Fruit fly (Drosophila melanogaster) whole organism, wandering third instar larva: Measurements from ENCODE around the gene klar.

Experiments used
- Abd-B ChIP-seq: fragments of >200 bp; optimal IDR thresholded peaks from 2 replicates; lab custom pipeline; 2017; ENCODE audit warnings: missing biosample characterization, missing genetic modification characterization
- CG32264 ChIP-seq: fragments of 200-800 bp; sonication (Bioruptor generic); optimal IDR thresholded peaks from 2 replicates; lab custom pipeline; 2016; ENCODE audit warnings: missing biosample characterization, missing genetic modification characterization
- CrebA ChIP-seq: fragments of 200-800 bp; sonication (Bioruptor generic); optimal IDR thresholded peaks from 2 replicates; lab custom pipeline; 2016; ENCODE audit warnings: missing biosample characterization, mild to moderate bottlenecking, missing genetic modification characterization, borderline replicate concordance
- Dfd ChIP-seq: fragments of >200 bp; optimal IDR thresholded peaks from 2 replicates; lab custom pipeline; 2017; ENCODE audit warnings: missing biosample characterization, missing genetic modification characterization
- Hnf4 ChIP-seq: fragments of 200-800 bp; sonication (Bioruptor generic); optimal IDR thresholded peaks from 2 replicates; lab custom pipeline; 2016; ENCODE audit warnings: missing biosample characterization, mild to moderate bottlenecking, missing genetic modification characterization
- Hr83 ChIP-seq: fragments of 200-300 bp; sonication (Bioruptor generic); optimal IDR thresholded peaks from 2 replicates; lab custom pipeline; 2016; ENCODE audit warnings: missing biosample characterization, mild to moderate bottlenecking, missing genetic modification characterization, moderate library complexity; ENCODE audit not compliant: poor library complexity, severe bottlenecking
- Jra ChIP-seq: sonication (Bioruptor generic); optimal IDR thresholded peaks from 2 replicates; lab custom pipeline; 2016; ENCODE audit warnings: missing biosample characterization, missing genetic modification characterization
- Mio ChIP-seq: sonication (Bioruptor generic); optimal IDR thresholded peaks from 2 replicates; lab custom pipeline; 2016; ENCODE audit warnings: missing biosample characterization, missing genetic modification characterization
- Myc ChIP-seq: fragments of >200 bp; optimal IDR thresholded peaks from 2 replicates; lab custom pipeline; 2017
- N ChIP-seq: fragments of >200 bp; optimal IDR thresholded peaks from 2 replicates; lab custom pipeline; 2018; ENCODE audit warnings: missing biosample characterization, missing external identifiers, missing genetic modification characterization
- OdsH ChIP-seq: fragments of 200-800 bp; sonication (Bioruptor generic); optimal IDR thresholded peaks from 2 replicates; lab custom pipeline; 2016; ENCODE audit warnings: missing biosample characterization, mild to moderate bottlenecking, missing genetic modification characterization
- Rel ChIP-seq, 2 experiments: fragments of 200-800 bp; sonication (Bioruptor generic) in 1 of 2; optimal IDR thresholded peaks; 2 replicates in 1 of 2; 3 replicates in 1 of 2; lab custom pipeline; 2016 to 2019; ENCODE audit warnings: mild to moderate bottlenecking in 2 of 2, missing biosample characterization in 2 of 2, missing genetic modification characterization in 2 of 2, moderate library complexity in 1 of 2
- Sp1 ChIP-seq: fragments of 200-800 bp; sonication (Bioruptor generic); optimal IDR thresholded peaks from 3 replicates; lab custom pipeline; 2019; ENCODE audit warnings: missing biosample characterization, mild to moderate bottlenecking, missing genetic modification characterization, moderate library complexity
- Vsx2 ChIP-seq: fragments of 200-300, 225-300 bp; sonication (Bioruptor generic); optimal IDR thresholded peaks from 2 replicates; lab custom pipeline; 2018; ENCODE audit warnings: missing biosample characterization, missing genetic modification characterization; ENCODE audit not compliant: partially characterized antibody
- br ChIP-seq: fragments of 200-800 bp; sonication (Bioruptor generic); optimal IDR thresholded peaks from 2 replicates; lab custom pipeline; 2016; ENCODE audit warnings: missing biosample characterization, missing genetic modification characterization
- brk ChIP-seq: fragments of 200-800 bp; sonication (Bioruptor generic); optimal IDR thresholded peaks from 2 replicates; lab custom pipeline; 2016; ENCODE audit warnings: missing biosample characterization, mild to moderate bottlenecking, missing genetic modification characterization
- dl ChIP-seq, 2 experiments: fragments of 175-275, 200-275 bp in 1 of 2; fragments of 200-275 bp in 1 of 2; sonication (Bioruptor generic); optimal IDR thresholded peaks; lab custom pipeline; 2018; ENCODE audit warnings: mild to moderate bottlenecking in 2 of 2, missing biosample characterization in 2 of 2, missing genetic modification characterization in 2 of 2, moderate library complexity in 2 of 2; ENCODE audit not compliant: partially characterized antibody in 2 of 2, insufficient read depth in 1 of 2
- dmrt93B ChIP-seq: fragments of 200-800 bp; sonication (Bioruptor generic); optimal IDR thresholded peaks from 2 replicates; lab custom pipeline; 2018; ENCODE audit warnings: missing biosample characterization, mild to moderate bottlenecking, missing genetic modification characterization
- dsf ChIP-seq: sonication (Bioruptor generic); optimal IDR thresholded peaks from 2 replicates; lab custom pipeline; 2016; ENCODE audit warnings: missing biosample characterization, missing genetic modification characterization, borderline replicate concordance
- ey ChIP-seq: fragments of 200-800 bp; sonication (Bioruptor generic); optimal IDR thresholded peaks from 2 replicates; lab custom pipeline; 2016; ENCODE audit warnings: missing biosample characterization, missing genetic modification characterization
- fru ChIP-seq: fragments of 200-800 bp; sonication (Bioruptor generic); optimal IDR thresholded peaks from 3 replicates; lab custom pipeline; 2016; ENCODE audit warnings: missing biosample characterization, mild to moderate bottlenecking, missing genetic modification characterization
- h ChIP-seq: fragments of 200-800 bp; sonication (Bioruptor generic); optimal IDR thresholded peaks from 3 replicates; lab custom pipeline; 2016; ENCODE audit warnings: missing biosample characterization, mild to moderate bottlenecking, missing genetic modification characterization
- jim ChIP-seq: fragments of 175-275, 200-325 bp; sonication (Bioruptor generic); optimal IDR thresholded peaks from 2 replicates; lab custom pipeline; 2016; ENCODE audit warnings: missing biosample characterization, mild to moderate bottlenecking, missing genetic modification characterization
- psq ChIP-seq: fragments of 200-800 bp; sonication (Bioruptor generic); optimal IDR thresholded peaks from 3 replicates; lab custom pipeline; 2017; ENCODE audit warnings: missing biosample characterization, mild to moderate bottlenecking, missing genetic modification characterization, moderate library complexity
- sage ChIP-seq: fragments of 200-800 bp; sonication (Bioruptor generic); optimal IDR thresholded peaks from 2 replicates; lab custom pipeline; 2016; ENCODE audit warnings: missing biosample characterization, mild to moderate bottlenecking, missing genetic modification characterization
- sv ChIP-seq: fragments of 200-800 bp; sonication (Bioruptor generic); optimal IDR thresholded peaks from 3 replicates; lab custom pipeline; 2016; ENCODE audit warnings: missing biosample characterization, missing genetic modification characterization
- tai ChIP-seq: sonication (Bioruptor generic); optimal IDR thresholded peaks from 2 replicates; lab custom pipeline; 2016; ENCODE audit warnings: missing biosample characterization, missing genetic modification characterization

The klar gene

DNA sequence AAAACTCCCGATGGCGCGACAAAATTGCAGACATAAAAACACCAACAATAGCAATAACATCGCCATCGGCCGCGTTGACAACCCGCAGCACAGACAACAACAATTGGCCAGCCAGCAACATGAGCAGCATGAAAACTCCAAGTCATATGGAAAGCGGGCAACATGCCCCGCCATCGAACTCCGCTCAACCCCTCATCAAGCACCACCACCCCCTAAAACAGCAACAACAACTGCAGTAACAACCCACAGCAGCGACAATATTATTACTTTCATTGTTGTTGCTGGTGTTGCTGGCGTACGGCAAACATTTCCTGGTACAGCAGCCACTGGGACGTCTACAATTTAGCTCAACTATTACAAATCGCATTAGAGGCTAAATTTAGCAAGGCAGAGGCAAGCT lies 83.0 kb downstream of the klar start:
- TF ChIP-seq Hr83 (GFP tag; lab: Kevin White, UChicago) (no peak), jim (GFP tag; lab: Kevin White, UChicago) (no peak), tai (GFP tag; lab: Kevin White, UChicago) (no peak), dl (GFP tag; optimal IDR thresholded peaks at IDR 0.05; lab: Kevin White, UChicago; ENCODE audit: insufficient read depth in 1 of 2, partially characterized antibody in 2 of 2) (no peak), ey (GFP tag; lab: Kevin White, UChicago) (no peak), Mio (GFP tag; lab: Kevin White, UChicago) (no peak)

DNA sequence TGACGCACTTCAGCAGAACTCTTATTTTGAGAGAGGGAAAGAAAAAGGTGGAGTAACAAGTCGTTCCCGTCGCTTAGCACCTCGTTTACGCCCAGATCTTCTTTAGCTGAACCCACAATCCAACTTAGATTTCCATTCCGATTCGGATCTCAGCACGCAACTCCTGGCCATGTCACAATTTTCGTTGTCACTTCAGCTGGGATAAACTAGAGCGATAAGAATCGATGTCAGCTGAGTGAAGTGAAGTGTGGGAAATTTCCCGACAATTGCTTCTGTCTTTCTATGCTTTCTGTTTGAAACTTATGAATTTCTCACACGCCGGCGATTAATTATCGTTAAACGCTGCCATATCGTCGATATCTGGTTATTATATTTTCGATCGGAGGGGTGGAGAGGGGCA lies 84.0 kb downstream of the klar start:
- TF ChIP-seq Vsx2 (no peak), Dfd (GFP tag; lab: Kevin White, UChicago) (no peak)

DNA sequence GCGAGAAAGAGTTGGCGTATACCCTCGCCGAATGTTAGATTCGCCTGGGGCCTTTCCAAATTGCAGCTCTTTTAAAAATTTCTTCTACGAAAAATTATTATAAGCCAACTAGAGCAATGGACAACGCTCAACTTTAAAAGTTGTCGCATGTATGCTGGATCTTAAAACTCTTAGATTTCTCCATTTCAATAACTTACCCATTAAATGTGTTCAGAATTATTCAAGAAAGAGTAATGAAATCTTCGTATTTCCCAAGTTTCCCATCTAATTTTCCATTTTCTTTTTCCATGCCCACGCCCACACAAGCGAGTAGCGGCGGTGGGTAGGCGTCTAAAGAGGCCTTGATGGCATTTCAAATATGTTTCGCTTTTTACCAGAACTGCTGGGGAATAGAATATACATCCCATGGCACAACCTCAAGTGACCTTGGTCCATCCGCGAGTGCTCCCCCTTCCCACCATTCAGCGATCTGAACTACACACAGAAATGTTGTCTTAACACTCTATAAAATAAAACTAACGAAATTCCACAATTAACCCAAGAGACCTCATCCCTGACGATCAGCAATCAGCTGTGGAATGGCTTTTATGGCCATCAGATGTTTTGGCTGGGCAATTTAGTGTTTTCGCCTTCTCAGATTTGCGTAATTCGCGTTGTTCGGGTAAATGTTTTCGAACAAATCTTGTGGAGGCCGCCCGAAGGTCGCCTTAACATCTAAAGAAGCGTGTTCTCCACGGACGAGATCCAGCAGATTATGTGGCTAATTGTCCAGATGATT lies 85.4 kb downstream of the klar start:
- no peak for TF ChIP-seq Jra (GFP tag; lab: Kevin White, UChicago)

DNA sequence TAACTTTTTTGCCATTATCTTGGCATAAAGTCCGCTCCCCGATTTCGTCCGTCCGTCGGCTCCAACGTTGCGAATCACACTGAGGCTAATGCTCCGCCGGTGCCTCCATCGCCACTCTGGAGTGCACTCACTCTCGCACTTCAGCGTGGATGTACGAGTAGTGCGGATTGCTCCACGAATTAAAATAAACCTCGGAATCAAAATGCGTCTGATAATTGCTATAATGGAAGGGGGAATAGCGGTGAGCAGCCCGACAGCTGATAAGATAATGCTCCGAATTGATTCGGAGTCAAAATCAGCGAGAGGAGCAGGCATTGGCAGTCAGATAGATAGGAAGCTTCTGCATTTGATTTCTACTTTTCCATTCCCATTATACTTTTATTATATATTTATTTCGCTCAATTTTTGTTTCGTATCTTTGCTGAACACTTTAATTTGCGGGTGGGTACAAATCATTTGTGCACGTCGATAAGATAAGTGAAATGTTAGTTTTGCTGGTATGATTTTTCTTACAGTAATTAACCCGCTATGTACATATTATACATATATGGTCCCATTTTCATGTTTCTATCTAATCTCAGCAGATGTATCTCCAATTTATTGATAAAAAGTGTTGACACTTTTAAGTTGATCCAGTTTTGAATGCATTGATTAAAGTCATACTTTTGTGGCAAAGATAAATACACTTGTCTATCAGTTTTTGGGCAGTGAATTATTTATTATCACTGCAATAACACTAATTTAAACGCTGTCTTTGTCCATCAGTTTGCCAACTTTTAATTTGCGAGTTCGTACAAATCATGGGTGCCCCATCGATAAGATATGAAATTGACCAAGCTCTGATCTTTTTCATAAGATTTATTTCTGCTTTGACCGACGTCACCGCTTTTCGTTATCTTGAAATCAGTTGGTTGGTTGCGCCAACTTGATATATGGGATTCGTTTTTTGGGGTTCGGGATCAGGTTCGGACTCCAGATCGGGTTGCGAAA lies 92.1 kb downstream of the klar start:
- TF ChIP-seq h (GFP tag; lab: Kevin White, UChicago) (peak; percentile 58), Sp1 (GFP tag; lab: Kevin White, UChicago) (peak; percentile 6), CG32264 (GFP tag; lab: Kevin White, UChicago) (no peak), Rel (GFP tag; optimal IDR thresholded peaks at IDR 0.05; lab: Kevin White, UChicago) (no peak), Rel (tag; optimal IDR thresholded peaks at IDR 0.05; lab: Kevin White, UChicago) (peak; percentile 9), CrebA (no peak), dmrt93B (GFP tag; lab: Kevin White, UChicago) (no peak), Hr83 (GFP tag; lab: Kevin White, UChicago) (peak; percentile 31), OdsH (no peak), Vsx2 (peak; percentile 42), Hnf4 (GFP tag; lab: Kevin White, UChicago) (peak; percentile 33)

DNA sequence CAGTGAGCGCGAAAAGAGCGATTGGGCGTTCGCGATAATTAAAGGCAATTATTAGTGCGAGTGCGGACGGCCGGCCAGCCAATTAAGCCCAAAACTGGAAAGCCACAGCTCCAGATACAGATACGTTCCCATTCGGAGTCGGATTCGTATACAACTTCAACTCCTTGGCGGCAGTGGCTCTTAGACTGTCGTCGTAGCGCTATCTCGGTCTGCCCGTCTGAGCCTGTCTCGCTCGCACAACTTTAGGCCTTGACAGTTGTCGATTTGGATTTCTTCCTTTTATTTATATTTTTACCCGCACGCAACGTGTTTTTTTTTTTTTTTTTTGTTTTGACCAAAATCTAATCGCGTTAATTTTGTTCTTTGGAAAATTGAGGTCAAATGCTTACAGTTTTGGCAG lies 93.2 kb downstream of the klar start:
- TF ChIP-seq Rel (GFP tag; optimal IDR thresholded peaks at IDR 0.05; lab: Kevin White, UChicago) = no peak
- TF ChIP-seq Rel (tag; optimal IDR thresholded peaks at IDR 0.05; lab: Kevin White, UChicago) = no peak
- TF ChIP-seq brk (GFP tag; lab: Kevin White, UChicago) = no peak
- TF ChIP-seq Abd-B (GFP tag; lab: Kevin White, UChicago) = no peak
- TF ChIP-seq h (GFP tag; lab: Kevin White, UChicago) = no peak
- TF ChIP-seq dmrt93B (GFP tag; lab: Kevin White, UChicago) = no peak
- TF ChIP-seq ey (GFP tag; lab: Kevin White, UChicago) = no peak
- TF ChIP-seq Myc = no peak
- TF ChIP-seq psq (GFP tag; lab: Kevin White, UChicago) = no peak
- no peak for TF ChIP-seq dsf (GFP tag; lab: Kevin White, UChicago)
- TF ChIP-seq OdsH = no peak
- TF ChIP-seq tai (GFP tag; lab: Kevin White, UChicago) = no peak
- TF ChIP-seq sage (GFP tag; lab: Kevin White, UChicago) = no peak
- TF ChIP-seq Sp1 (GFP tag; lab: Kevin White, UChicago) = no peak
- TF ChIP-seq N (GFP tag; lab: Kevin White, UChicago) = no peak
- TF ChIP-seq br (GFP tag; lab: Kevin White, UChicago) = no peak
- TF ChIP-seq fru = no peak
- TF ChIP-seq Dfd (GFP tag; lab: Kevin White, UChicago) = no peak
- no peak for TF ChIP-seq sv
